Fruit fly (Drosophila melanogaster): Measurements from ENCODE around the gene Argk2.

DNA sequence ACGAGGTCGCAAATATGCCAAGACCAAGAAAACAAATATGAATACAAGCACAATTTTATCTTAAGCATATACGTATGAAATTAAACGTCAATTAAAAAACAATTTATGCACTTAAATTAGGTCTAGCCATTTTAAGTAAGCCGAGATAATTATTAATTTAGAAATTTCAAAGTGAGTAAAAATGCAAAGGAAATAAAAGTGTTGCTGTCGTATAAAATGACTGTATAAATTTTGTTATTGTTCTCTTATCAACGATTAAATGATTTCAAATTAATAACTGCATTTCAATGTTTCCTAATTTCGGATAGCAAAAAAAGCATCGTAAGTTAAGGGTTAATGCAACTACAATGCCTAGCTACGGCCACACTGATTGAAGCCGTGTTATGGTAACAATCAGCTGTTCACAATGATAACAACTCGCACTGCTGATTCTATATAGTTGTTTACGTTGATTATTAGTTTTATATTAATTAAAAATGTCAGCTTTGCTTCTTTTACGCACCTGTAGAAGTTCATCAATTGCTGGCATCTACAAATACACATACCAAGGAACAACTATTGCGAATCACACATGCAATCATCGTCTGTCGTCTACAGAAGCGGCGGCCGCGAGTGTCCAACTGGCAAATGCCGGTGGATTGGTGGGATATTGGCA lies 25.6 kb downstream of the Argk2 start, which contains the start of the genes CG4911 and CG4942:
- TF ChIP-seq br (optimal IDR thresholded peaks at IDR 0.05), result no peak
- no peak for TF ChIP-seq CG5953 (GFP tag; IDR thresholded peaks at IDR 0.05)
- TF ChIP-seq hb (GFP tag; IDR thresholded peaks at IDR 0.05; ENCODE audit: partially characterized antibody), result no peak
